Fruit fly (Drosophila melanogaster) Kc167 (cell line): Measurements from ENCODE around the gene stv.

Experiments
- h ChIP-seq: fragments of >200 bp; optimal IDR thresholded peaks from 3 replicates; lab custom pipeline; 2018; ENCODE audit warnings: missing external identifiers
- insv ChIP-seq: fragments of >200 bp; optimal IDR thresholded peaks from 3 replicates; lab custom pipeline; 2018; ENCODE audit warnings: missing external identifiers
- ttk ChIP-seq: sonication (Bioruptor generic); optimal IDR thresholded peaks from 2 replicates; lab custom pipeline; 2017; ENCODE audit warnings: missing external identifiers

DNA sequence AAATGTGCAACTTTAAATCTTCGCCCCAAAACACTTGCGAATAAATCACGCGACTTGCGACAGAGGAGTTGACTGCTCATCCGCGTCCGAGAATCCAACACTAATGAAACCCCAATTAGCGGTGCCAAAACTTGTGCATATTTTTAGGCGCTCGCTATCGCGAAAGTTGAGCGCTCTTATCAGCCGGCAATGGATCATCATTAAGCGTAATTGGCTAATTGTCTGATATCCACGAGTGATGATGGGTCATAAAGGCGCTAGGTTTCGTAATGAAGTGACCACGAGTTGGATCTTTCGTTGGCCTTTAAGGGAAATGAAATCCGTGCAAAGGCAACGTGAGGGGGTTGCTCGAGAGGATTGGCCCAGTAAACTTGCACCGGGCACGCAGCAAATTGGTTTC lies 22.6 kb upstream of the stv start:
- TF ChIP-seq h: no peak
- TF ChIP-seq ttk (lab: Kevin White, UChicago): no peak
- no peak for TF ChIP-seq insv (lab: Kevin White, UChicago)
